Worm (Caenorhabditis elegans) whole organism, L1 larva: Measurements from ENCODE around the gene W07G4.8.
A peak's percentile ranks its signal among the peaks of the same experiment; 100 is the strongest.

Experiments
- aha-1 ChIP-seq: fragments of 150-350 bp; optimal IDR thresholded peaks from 2 replicates; lab custom pipeline; 2014; ENCODE audit warnings: missing biosample characterization, missing genetic modification characterization
- ceh-82 ChIP-seq, 3 experiments: fragments of 150-350 bp in 1 of 3; sonication (generic microtip) in 2 of 3; optimal IDR thresholded peaks; 2 replicates each; lab custom pipeline; 2014 to 2017; ENCODE audit warnings: missing biosample characterization in 3 of 3, missing genetic modification characterization in 3 of 3
- mef-2 ChIP-seq: fragments of 150-350 bp; optimal IDR thresholded peaks from 2 replicates; lab custom pipeline; 2014; ENCODE audit warnings: missing biosample characterization, missing genetic modification characterization
- nhr-237 ChIP-seq: fragments of 150-350 bp; optimal IDR thresholded peaks from 2 replicates; lab custom pipeline; 2014; ENCODE audit warnings: missing biosample characterization, missing genetic modification characterization
- pax-3 ChIP-seq: fragments of 200-800 bp; sonication (Bioruptor generic); optimal IDR thresholded peaks from 2 replicates; lab custom pipeline; 2018; ENCODE audit warnings: mild to moderate bottlenecking, missing genetic modification characterization, moderate library complexity, missing compliant biosample characterization

DNA sequence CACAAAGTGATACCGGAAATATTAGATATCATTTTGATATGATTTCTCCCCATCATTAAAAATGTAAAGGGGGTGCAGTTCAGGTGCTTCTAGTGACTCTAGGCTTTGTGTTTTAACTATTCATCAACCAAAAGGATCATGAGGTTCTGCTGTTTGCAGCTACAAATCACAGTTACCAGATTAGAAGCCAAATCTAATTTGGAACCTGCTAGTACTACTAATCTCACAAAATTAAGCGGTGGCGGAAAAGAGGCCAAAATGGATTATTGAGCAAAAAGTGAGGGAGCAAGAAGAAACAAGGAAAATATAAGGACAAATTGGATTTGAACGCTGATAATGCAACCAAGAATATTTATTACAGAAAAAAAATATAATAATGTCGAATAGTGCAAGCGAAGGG, 24.8 kb upstream of the W07G4.8 start:
- TF ChIP-seq mef-2 (tag; lab: Kevin White, UChicago) (no peak), pax-3 (tag; lab: Kevin White, UChicago) (peak; percentile 19), ceh-82 (tag; optimal IDR thresholded peaks at IDR 0.05; lab: Kevin White, UChicago) (no peak), aha-1 (tag; lab: Kevin White, UChicago) (no peak), nhr-237 (tag; lab: Kevin White, UChicago) (no peak)
